Fruit fly (Drosophila melanogaster) whole organism, embryonic: ENCODE measurements around the gene CG17168.
A peak's percentile ranks its signal among the peaks of the same experiment; 100 is the strongest.

Experiments
- CG6683 ChIP-seq: fragments of 200-800 bp; sonication (Bioruptor generic); optimal IDR thresholded peaks from 2 replicates; lab custom pipeline; 2017; ENCODE audit warnings: missing biosample characterization, mild to moderate bottlenecking, missing genetic modification characterization, missing genetic modification reagents
- CG8924 ChIP-seq: fragments of 200-800 bp; optimal IDR thresholded peaks from 3 replicates; lab custom pipeline; 2019; ENCODE audit warnings: missing biosample characterization, mild to moderate bottlenecking, missing genetic modification characterization, moderate library complexity
- Dll ChIP-seq: fragments of 200-800 bp; sonication (Bioruptor generic); IDR thresholded peaks from 4 replicates; pipeline ENCODE4 v1.3.6; 2022; ENCODE audit warnings: missing biosample characterization, missing genetic modification characterization; ENCODE audit not compliant: partially characterized antibody
- Dp ChIP-seq: fragments of 200-800 bp; sonication (Bioruptor generic); optimal IDR thresholded peaks from 2 replicates; lab custom pipeline; 2018; ENCODE audit warnings: missing biosample characterization, mild to moderate bottlenecking, missing genetic modification characterization, moderate library complexity
- Xrp1 ChIP-seq: fragments of 200-800 bp; sonication (Bioruptor generic); IDR thresholded peaks from 2 replicates; pipeline ENCODE4 v1.3.6; 2022; ENCODE audit warnings: missing biosample characterization, missing genetic modification characterization
- pnt ChIP-seq: fragments of 200-800 bp; sonication (Bioruptor generic); optimal IDR thresholded peaks from 3 replicates; lab custom pipeline; 2016; ENCODE audit warnings: missing biosample characterization, missing genetic modification characterization
- psq ChIP-seq: fragments of 200-800 bp; sonication (Bioruptor generic); optimal IDR thresholded peaks from 2 replicates; lab custom pipeline; 2017; ENCODE audit warnings: missing biosample characterization, missing genetic modification characterization
- slou ChIP-seq: fragments of 200-800 bp; sonication (Bioruptor generic); optimal IDR thresholded peaks from 3 replicates; lab custom pipeline; 2016; ENCODE audit warnings: missing biosample characterization, missing genetic modification characterization

dm6 chrX:23082407-23082905 lies at the start of gene CG17168, which contains the start of gene CG17163:
- TF ChIP-seq CG6683: no peak
- no peak for TF ChIP-seq CG8924 (tag; lab: Kevin White, UChicago)
- 0 out of 4 replicates have a peak, but pooled peaks have one; percentile 26 for TF ChIP-seq Dll (GFP tag; lab: Robert Waterston, UW)
- TF ChIP-seq psq: no peak
- no peak for TF ChIP-seq slou (GFP tag; lab: Kevin White, UChicago)
- peak; percentile 4 for TF ChIP-seq Dp
- no peak for TF ChIP-seq pnt (GFP tag; lab: Kevin White, UChicago)
- TF ChIP-seq Xrp1: no peak
